Worm (Caenorhabditis elegans) whole organism, young adult: ENCODE data around the gene H40L08.7.

Experiments used
- B0261.1 ChIP-seq: sonication (generic microtip); optimal IDR thresholded peaks from 2 replicates; lab custom pipeline; 2016; ENCODE audit warnings: mild to moderate bottlenecking, missing genetic modification characterization, moderate library complexity, missing compliant biosample characterization
- F23B12.7 ChIP-seq: sonication (generic microtip); optimal IDR thresholded peaks from 2 replicates; lab custom pipeline; 2017; ENCODE audit warnings: missing genetic modification characterization, mild to moderate bottlenecking, missing compliant biosample characterization, antibody characterized with exemption, moderate library complexity; ENCODE audit not compliant: insufficient read depth
- Y53G8AR.9 ChIP-seq: fragments of 200-800 bp; sonication (Bioruptor generic); conservative IDR thresholded peaks from 2 replicates; pipeline ENCODE4 v1.3.6; 2022; ENCODE audit warnings: missing genetic modification reagents, missing genetic modification characterization, missing compliant biosample characterization
- akir-1 ChIP-seq: fragments of 200-800 bp; sonication (Bioruptor generic); optimal IDR thresholded peaks from 2 replicates; lab custom pipeline; 2018; ENCODE audit warnings: mild to moderate bottlenecking, missing genetic modification characterization, moderate library complexity, missing compliant biosample characterization
- aptf-2 ChIP-seq: fragments of 200-800 bp; sonication (Bioruptor generic); conservative IDR thresholded peaks from 2 replicates; pipeline ENCODE4 v1.3.6; 2022; ENCODE audit warnings: missing genetic modification reagents, missing genetic modification characterization, missing compliant biosample characterization
- athp-1 ChIP-seq: sonication (generic microtip); optimal IDR thresholded peaks from 2 replicates; lab custom pipeline; 2017; ENCODE audit warnings: mild to moderate bottlenecking, missing genetic modification characterization, missing compliant biosample characterization
- ceh-100 ChIP-seq: fragments of 200-800 bp; sonication (Bioruptor generic); IDR thresholded peaks from 2 replicates; pipeline ENCODE4 v1.3.6; 2022; ENCODE audit warnings: missing genetic modification reagents, missing genetic modification characterization, missing compliant biosample characterization
- chd-7 ChIP-seq: sonication (generic microtip); optimal IDR thresholded peaks from 2 replicates; lab custom pipeline; 2016; ENCODE audit warnings: mild to moderate bottlenecking, missing genetic modification characterization, moderate library complexity, missing compliant biosample characterization
- egl-18 ChIP-seq: fragments of 200-800 bp; sonication (Bioruptor generic); IDR thresholded peaks from 2 replicates; pipeline ENCODE4 v1.3.6; 2022; ENCODE audit warnings: missing genetic modification reagents, missing genetic modification characterization, missing compliant biosample characterization
- nhr-90 ChIP-seq: sonication (generic microtip); optimal IDR thresholded peaks from 2 replicates; lab custom pipeline; 2016; ENCODE audit warnings: missing genotype, mild to moderate bottlenecking, missing genetic modification characterization, missing compliant biosample characterization
- pha-4 ChIP-seq: fragments of 150-350 bp; sonication (generic microtip); optimal IDR thresholded peaks from 2 replicates; lab custom pipeline; 2014; ENCODE audit warnings: missing biosample characterization, missing genetic modification reagents, missing genetic modification characterization
- rpc-1 ChIP-seq, 2 experiments: fragments of 150-350 bp in 1 of 2; sonication (generic microtip) in 1 of 2; optimal IDR thresholded peaks; 2 replicates each; lab custom pipeline; 2014 to 2018; ENCODE audit warnings: missing biosample characterization in 1 of 2, missing genetic modification characterization in 1 of 2, missing genetic modification reagents in 1 of 2, missing genotype in 1 of 2
- unc-130 ChIP-seq: sonication (generic microtip); optimal IDR thresholded peaks from 2 replicates; lab custom pipeline; 2016; ENCODE audit warnings: missing genetic modification reagents, missing genetic modification characterization, missing compliant biosample characterization
- unc-62 ChIP-seq: fragments of 150-350 bp; optimal IDR thresholded peaks from 2 replicates; lab custom pipeline; 2014; ENCODE audit warnings: missing biosample characterization, missing genetic modification reagents, missing genetic modification characterization

- TF ChIP-seq F23B12.7 (tag; lab: Kevin White, UChicago): no peak
- TF ChIP-seq chd-7: no peak
- TF ChIP-seq Y53G8AR.9 (GFP tag; lab: Robert Waterston, UW): no peak
- TF ChIP-seq athp-1 (tag; lab: Kevin White, UChicago): no peak
- no peak for TF ChIP-seq nhr-90 (tag; lab: Kevin White, UChicago)
- TF ChIP-seq rpc-1 (optimal IDR thresholded peaks at IDR 0.05; lab: Kevin White, UChicago): no peak
- TF ChIP-seq rpc-1 (tag; optimal IDR thresholded peaks at IDR 0.05; lab: Kevin White, UChicago): no peak
- TF ChIP-seq akir-1 (GFP tag; lab: Kevin White, UChicago): no peak
- TF ChIP-seq pha-4 (tag; lab: Kevin White, UChicago): no peak
- TF ChIP-seq unc-130 (GFP tag; lab: Kevin White, UChicago): no peak
- no peak for TF ChIP-seq unc-62
- TF ChIP-seq ceh-100: no peak
- no peak for TF ChIP-seq egl-18 (GFP tag; lab: Robert Waterston, UW)
- TF ChIP-seq aptf-2 (GFP tag; lab: Robert Waterston, UW): no peak
- TF ChIP-seq B0261.1 (tag; lab: Kevin White, UChicago): no peak
Observed at ce11 chrX:15107747-15108252, 30.3 kb upstream of the H40L08.7 start, which contains the start of gene mlt-9.
